Fruit fly (Drosophila melanogaster) whole organism, embryonic: ENCODE data around the gene mRpL10.
A peak's percentile ranks its signal among the peaks of the same experiment; 100 is the strongest.

Source experiments
- B-H2 ChIP-seq: fragments of 200-800 bp; sonication (Bioruptor generic); optimal IDR thresholded peaks from 2 replicates; lab custom pipeline; 2018; ENCODE audit warnings: missing biosample characterization, mild to moderate bottlenecking, missing genetic modification characterization
- BEAF-32 ChIP-seq: fragments of 200-800 bp; sonication (Bioruptor generic); optimal IDR thresholded peaks from 3 replicates; lab custom pipeline; 2017; ENCODE audit warnings: missing biosample characterization, missing genetic modification characterization, mild to moderate bottlenecking, moderate library complexity, missing genetic modification reagents
- CG10979 ChIP-seq: fragments of 200-800 bp; sonication (Bioruptor generic); optimal IDR thresholded peaks from 2 replicates; lab custom pipeline; 2018; ENCODE audit warnings: missing biosample characterization, mild to moderate bottlenecking, missing genetic modification characterization, moderate library complexity
- CG12104 ChIP-seq: fragments of 200-800 bp; sonication (Bioruptor generic); optimal IDR thresholded peaks from 3 replicates; lab custom pipeline; 2016; ENCODE audit warnings: missing biosample characterization, missing genetic modification characterization
- CG13123 ChIP-seq: fragments of 200-800 bp; sonication (Bioruptor generic); optimal IDR thresholded peaks from 2 replicates; lab custom pipeline; 2016; ENCODE audit warnings: missing biosample characterization, missing genetic modification characterization
- CG14710 ChIP-seq: fragments of 200-800 bp; sonication (Bioruptor generic); optimal IDR thresholded peaks from 3 replicates; lab custom pipeline; 2019; ENCODE audit warnings: missing biosample characterization, mild to moderate bottlenecking, missing genetic modification characterization, moderate library complexity
- CG15601 ChIP-seq: fragments of 200-800 bp; sonication (Bioruptor generic); optimal IDR thresholded peaks from 3 replicates; lab custom pipeline; 2019; ENCODE audit warnings: missing biosample characterization, mild to moderate bottlenecking, missing genetic modification characterization, moderate library complexity
- CG16863 ChIP-seq: fragments of 200-800 bp; sonication (Bioruptor generic); optimal IDR thresholded peaks from 3 replicates; lab custom pipeline; 2016; ENCODE audit warnings: missing biosample characterization, missing genetic modification characterization
- CG17802 ChIP-seq: fragments of 200-800 bp; sonication (Bioruptor generic); optimal IDR thresholded peaks from 2 replicates; lab custom pipeline; 2018; ENCODE audit warnings: missing biosample characterization, mild to moderate bottlenecking, missing genetic modification characterization, moderate library complexity
- CG1832 ChIP-seq: fragments of 200-800 bp; sonication (Bioruptor generic); optimal IDR thresholded peaks from 2 replicates; lab custom pipeline; 2017; ENCODE audit warnings: missing biosample characterization, mild to moderate bottlenecking, missing genetic modification characterization, inconsistent platforms
- CG2116 ChIP-seq: fragments of 200-800 bp; sonication (Bioruptor generic); optimal IDR thresholded peaks from 3 replicates; lab custom pipeline; 2018; ENCODE audit warnings: missing biosample characterization, mild to moderate bottlenecking, missing genetic modification characterization
- CG2202 ChIP-seq: fragments of 200-800 bp; sonication (Bioruptor generic); optimal IDR thresholded peaks from 2 replicates; lab custom pipeline; 2018; ENCODE audit warnings: missing biosample characterization, mild to moderate bottlenecking, missing genetic modification characterization
- CG31441 ChIP-seq: fragments of 200-800 bp; sonication (Bioruptor generic); IDR thresholded peaks from 2 replicates; pipeline ENCODE4 v1.3.6; 2022; ENCODE audit warnings: missing biosample characterization, missing genetic modification characterization
- CG32532 ChIP-seq: fragments of 200-800 bp; sonication (Bioruptor generic); IDR thresholded peaks from 2 replicates; pipeline ENCODE4 v1.3.6; 2022; ENCODE audit warnings: missing biosample characterization, missing genetic modification characterization
- CG43689 ChIP-seq: fragments of 200-800 bp; sonication (Bioruptor generic); IDR thresholded peaks from 2 replicates; pipeline ENCODE4 v1.3.6; 2022; ENCODE audit warnings: missing biosample characterization, missing genetic modification characterization
- CG4617 ChIP-seq: fragments of 200-800 bp; sonication (Bioruptor generic); optimal IDR thresholded peaks from 3 replicates; lab custom pipeline; 2016; ENCODE audit warnings: missing biosample characterization, missing genetic modification characterization, borderline replicate concordance
- CG6765 ChIP-seq: fragments of 200-800 bp; sonication (Bioruptor generic); optimal IDR thresholded peaks from 3 replicates; lab custom pipeline; 2017; ENCODE audit warnings: missing biosample characterization, mild to moderate bottlenecking, missing genetic modification characterization
- CG8944 ChIP-seq: fragments of 200-800 bp; sonication (Bioruptor generic); optimal IDR thresholded peaks from 3 replicates; lab custom pipeline; 2016; ENCODE audit warnings: missing biosample characterization, missing genetic modification characterization
- CG9797 ChIP-seq: fragments of 200-800 bp; sonication (Bioruptor generic); optimal IDR thresholded peaks from 3 replicates; lab custom pipeline; 2018; ENCODE audit warnings: missing biosample characterization, mild to moderate bottlenecking, missing genetic modification characterization
- CkIIα-i1 ChIP-seq: fragments of 200-800 bp; sonication (Bioruptor generic); IDR thresholded peaks from 2 replicates; pipeline ENCODE4 v1.3.6; 2022; ENCODE audit warnings: missing biosample characterization, missing genetic modification characterization
- Dref ChIP-seq: fragments of 200-800 bp; sonication (Bioruptor generic); IDR thresholded peaks from 2 replicates; pipeline ENCODE4 v1.3.6; 2022; ENCODE audit warnings: missing biosample characterization, missing genetic modification characterization
- ERR ChIP-seq: fragments of 200-800 bp; sonication (Bioruptor generic); optimal IDR thresholded peaks from 2 replicates; lab custom pipeline; 2016; ENCODE audit warnings: missing biosample characterization, missing genetic modification characterization
- Gug ChIP-seq: fragments of 200-800 bp; sonication (Bioruptor generic); IDR thresholded peaks from 4 replicates; pipeline ENCODE4 v1.3.6; 2022; ENCODE audit warnings: missing biosample characterization, missing genetic modification characterization
- HHEX ChIP-seq: fragments of 200-800 bp; sonication (Bioruptor generic); optimal IDR thresholded peaks from 3 replicates; lab custom pipeline; 2017; ENCODE audit warnings: missing biosample characterization, mild to moderate bottlenecking, missing genetic modification characterization, missing genetic modification reagents
- HLH4C ChIP-seq: fragments of 200-800 bp; sonication (Bioruptor generic); IDR thresholded peaks from 3 replicates; pipeline ENCODE4 v1.3.6; 2022; ENCODE audit warnings: missing biosample characterization, missing genetic modification characterization; ENCODE audit not compliant: partially characterized antibody
- HLH54F ChIP-seq: fragments of 200-800 bp; sonication (Bioruptor generic); optimal IDR thresholded peaks from 3 replicates; lab custom pipeline; 2016; ENCODE audit warnings: missing biosample characterization, missing genetic modification characterization
- HmgZ ChIP-seq: fragments of 200-800 bp; sonication (Bioruptor generic); optimal IDR thresholded peaks from 2 replicates; lab custom pipeline; 2018; ENCODE audit warnings: missing biosample characterization, mild to moderate bottlenecking, missing genetic modification characterization
- Hmx ChIP-seq: fragments of 200-800 bp; sonication (Bioruptor generic); optimal IDR thresholded peaks from 2 replicates; lab custom pipeline; 2016; ENCODE audit warnings: missing biosample characterization, missing genetic modification characterization
- Kr ChIP-seq: fragments of 200-800 bp; sonication (Bioruptor generic); optimal IDR thresholded peaks from 2 replicates; lab custom pipeline; 2017; ENCODE audit warnings: missing biosample characterization, mild to moderate bottlenecking, missing genetic modification characterization
- Mrtf ChIP-seq: fragments of 200-800 bp; sonication (Bioruptor generic); IDR thresholded peaks from 3 replicates; pipeline ENCODE4 v1.3.6; 2022; ENCODE audit warnings: missing biosample characterization, missing genetic modification characterization
- Myb ChIP-seq: fragments of 200-800 bp; sonication (Bioruptor generic); optimal IDR thresholded peaks from 2 replicates; lab custom pipeline; 2016; ENCODE audit warnings: missing biosample characterization, missing genetic modification characterization
- Side ChIP-seq: fragments of 200-800 bp; sonication (Bioruptor generic); optimal IDR thresholded peaks from 2 replicates; lab custom pipeline; 2016; ENCODE audit warnings: missing biosample characterization, missing genetic modification characterization
- amos ChIP-seq: fragments of 200-800 bp; sonication (Bioruptor generic); IDR thresholded peaks from 2 replicates; pipeline ENCODE4 v1.3.6; 2022; ENCODE audit warnings: missing biosample characterization, missing genetic modification characterization; ENCODE audit not compliant: partially characterized antibody
- ase ChIP-seq: fragments of 200-800 bp; sonication (Bioruptor generic); IDR thresholded peaks from 3 replicates; pipeline ENCODE4 v1.3.6; 2022; ENCODE audit warnings: missing biosample characterization, missing genetic modification characterization
- bowl ChIP-seq: fragments of 200-800 bp; sonication (Bioruptor generic); IDR thresholded peaks from 2 replicates; pipeline ENCODE4 v1.3.6; 2022; ENCODE audit warnings: missing biosample characterization, missing genetic modification characterization
- danr ChIP-seq: fragments of 200-800 bp; sonication (Bioruptor generic); IDR thresholded peaks from 2 replicates; pipeline ENCODE4 v1.3.6; 2022; ENCODE audit warnings: missing biosample characterization, missing genetic modification characterization
- dimm ChIP-seq: fragments of 200-800 bp; sonication (Bioruptor generic); IDR thresholded peaks from 2 replicates; pipeline ENCODE4 v1.3.6; 2022; ENCODE audit warnings: missing biosample characterization, missing genetic modification characterization
- dm ChIP-seq: fragments of 200-800 bp; sonication (Bioruptor generic); optimal IDR thresholded peaks from 3 replicates; lab custom pipeline; 2016; ENCODE audit warnings: missing biosample characterization, missing genetic modification characterization
- gem ChIP-seq: fragments of 200-800 bp; sonication (Bioruptor generic); optimal IDR thresholded peaks from 2 replicates; lab custom pipeline; 2019; ENCODE audit warnings: missing biosample characterization, mild to moderate bottlenecking, missing genetic modification characterization, moderate library complexity
- kni ChIP-seq: fragments of 200-800 bp; sonication (Bioruptor generic); optimal IDR thresholded peaks from 3 replicates; lab custom pipeline; 2017; ENCODE audit warnings: mild to moderate bottlenecking, missing biosample characterization, missing genetic modification reagents, missing genetic modification characterization
- mirr ChIP-seq: fragments of 200-800 bp; sonication (Bioruptor generic); optimal IDR thresholded peaks from 3 replicates; lab custom pipeline; 2018; ENCODE audit warnings: missing biosample characterization, mild to moderate bottlenecking, missing genetic modification characterization
- pnt ChIP-seq: fragments of 200-800 bp; sonication (Bioruptor generic); optimal IDR thresholded peaks from 3 replicates; lab custom pipeline; 2016; ENCODE audit warnings: missing biosample characterization, missing genetic modification characterization
- pros ChIP-seq: fragments of 200-800 bp; sonication (Bioruptor generic); optimal IDR thresholded peaks from 3 replicates; lab custom pipeline; 2019; ENCODE audit warnings: missing biosample characterization, mild to moderate bottlenecking, missing genetic modification characterization, moderate library complexity
- repo ChIP-seq: fragments of 200-800 bp; sonication (Bioruptor generic); optimal IDR thresholded peaks from 2 replicates; lab custom pipeline; 2016; ENCODE audit warnings: missing biosample characterization, missing genetic modification characterization
- ro ChIP-seq: fragments of 200-800 bp; sonication (Bioruptor generic); IDR thresholded peaks from 2 replicates; pipeline ENCODE4 v1.3.6; 2022; ENCODE audit warnings: missing biosample characterization, missing genetic modification characterization
- run ChIP-seq: fragments of 200-800 bp; sonication (Bioruptor generic); optimal IDR thresholded peaks from 3 replicates; lab custom pipeline; 2018; ENCODE audit warnings: missing biosample characterization, mild to moderate bottlenecking, missing genetic modification characterization
- schlank ChIP-seq: fragments of 200-800 bp; sonication (Bioruptor generic); optimal IDR thresholded peaks from 2 replicates; lab custom pipeline; 2018; ENCODE audit warnings: missing biosample characterization, mild to moderate bottlenecking, missing genetic modification characterization
- so ChIP-seq: fragments of 200-800 bp; sonication (Bioruptor generic); IDR thresholded peaks from 3 replicates; pipeline ENCODE4 v1.3.6; 2022; ENCODE audit warnings: missing biosample characterization, missing genetic modification characterization
- sob ChIP-seq: fragments of 200-800 bp; sonication (Bioruptor generic); IDR thresholded peaks from 2 replicates; pipeline ENCODE4 v1.3.6; 2022; ENCODE audit warnings: missing biosample characterization, missing genetic modification characterization
- tap ChIP-seq: fragments of 200-800 bp; optimal IDR thresholded peaks from 3 replicates; lab custom pipeline; 2019; ENCODE audit warnings: missing biosample characterization, mild to moderate bottlenecking, missing genetic modification characterization, moderate library complexity
- tio ChIP-seq: fragments of 200-800 bp; sonication (Bioruptor generic); optimal IDR thresholded peaks from 2 replicates; lab custom pipeline; 2017; ENCODE audit warnings: missing biosample characterization, missing genetic modification characterization, inconsistent platforms
- wdn ChIP-seq: fragments of 200-800 bp; sonication (Bioruptor generic); IDR thresholded peaks from 2 replicates; pipeline ENCODE4 v1.3.6; 2022; ENCODE audit warnings: missing biosample characterization, missing genetic modification characterization
- yki ChIP-seq: fragments of >200 bp; optimal IDR thresholded peaks from 3 replicates; lab custom pipeline; 2018

Gene mRpL10

DNA sequence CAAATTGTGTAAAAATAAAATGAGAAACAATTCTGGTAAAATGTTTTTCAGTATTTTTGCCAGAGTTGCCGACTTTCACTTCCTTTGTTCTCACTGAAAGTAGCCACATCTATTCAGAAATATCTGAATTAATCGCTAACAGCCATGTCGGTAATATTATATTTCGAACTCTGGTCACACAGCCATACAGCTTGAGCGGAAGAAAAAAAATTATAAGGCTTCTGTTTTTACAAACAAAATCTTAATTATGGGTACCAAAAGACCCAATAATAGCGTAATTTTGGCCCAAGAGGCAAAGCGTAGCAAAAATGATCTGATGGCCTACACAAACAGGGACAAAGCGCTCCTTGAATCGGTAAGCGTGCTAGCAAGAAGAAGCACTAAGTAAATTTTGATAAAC, 47.6 kb upstream of the mRpL10 start, which contains the start of gene CG3436 (continued):
- TF ChIP-seq CG8944 (GFP tag; lab: Kevin White, UChicago) (no peak), CG2202 (tag; lab: Kevin White, UChicago) (no peak), CG43689 (GFP tag; lab: Robert Waterston, UW) (no peak), Myb (GFP tag; lab: Kevin White, UChicago) (peak; percentile 48), CG4617 (peak; percentile 96), Mrtf (GFP tag; lab: Robert Waterston, UW) (no peak), CG2116 (GFP tag; lab: Kevin White, UChicago) (peak; percentile 22), bowl (GFP tag; lab: Robert Waterston, UW) (no peak), HmgZ (peak; percentile 55), so (no peak), CG13123 (GFP tag; lab: Kevin White, UChicago) (no peak), CG10979 (tag; lab: Kevin White, UChicago) (no peak), kni (GFP tag; lab: Kevin White, UChicago) (no peak), CG17802 (tag; lab: Kevin White, UChicago) (peak; percentile 33), mirr (GFP tag; lab: Kevin White, UChicago) (no peak), BEAF-32 (GFP tag; lab: Kevin White, UChicago) (peak; percentile 71), repo (no peak), dm (GFP tag; lab: Kevin White, UChicago) (no peak), CG31441 (GFP tag; lab: Robert Waterston, UW) (no peak), HHEX (no peak), Dref (GFP tag; lab: Robert Waterston, UW) (no peak), Kr (GFP tag; lab: Kevin White, UChicago) (no peak), pnt (GFP tag; lab: Kevin White, UChicago) (no peak), tio (GFP tag; lab: Kevin White, UChicago) (no peak), CkIIα-i1 (GFP tag; lab: Robert Waterston, UW) (no peak), HLH54F (GFP tag; lab: Kevin White, UChicago) (no peak), B-H2 (GFP tag; lab: Kevin White, UChicago) (peak; percentile 47), CG14710 (tag; lab: Kevin White, UChicago) (peak; percentile 59), CG15601 (tag; lab: Kevin White, UChicago) (peak; percentile 8), dimm (no peak), CG6765 (GFP tag; lab: Kevin White, UChicago) (no peak), Hmx (GFP tag; lab: Kevin White, UChicago) (no peak), ERR (GFP tag; lab: Kevin White, UChicago) (no peak), danr (GFP tag; lab: Robert Waterston, UW) (no peak), CG9797 (GFP tag; lab: Kevin White, UChicago) (peak; percentile 86), ro (no peak), tap (no peak), gem (tag; lab: Kevin White, UChicago) (no peak), CG1832 (GFP tag; lab: Kevin White, UChicago) (no peak), CG16863 (GFP tag; lab: Kevin White, UChicago) (no peak), schlank (tag; lab: Kevin White, UChicago) (no peak), Gug (GFP tag; lab: Robert Waterston, UW) (no peak), CG32532 (GFP tag; lab: Robert Waterston, UW) (no peak), sob (no peak), CG12104 (GFP tag; lab: Kevin White, UChicago) (no peak), yki (lab: Kevin White, UChicago) (no peak), Side (GFP tag; lab: Kevin White, UChicago) (no peak), pros (no peak), ase (no peak), amos (GFP tag; lab: Robert Waterston, UW) (no peak), run (no peak), wdn (GFP tag; lab: Robert Waterston, UW) (no peak), HLH4C (no peak)
